Worm (Caenorhabditis elegans): ENCODE results near the gene mlt-3.

DNA sequence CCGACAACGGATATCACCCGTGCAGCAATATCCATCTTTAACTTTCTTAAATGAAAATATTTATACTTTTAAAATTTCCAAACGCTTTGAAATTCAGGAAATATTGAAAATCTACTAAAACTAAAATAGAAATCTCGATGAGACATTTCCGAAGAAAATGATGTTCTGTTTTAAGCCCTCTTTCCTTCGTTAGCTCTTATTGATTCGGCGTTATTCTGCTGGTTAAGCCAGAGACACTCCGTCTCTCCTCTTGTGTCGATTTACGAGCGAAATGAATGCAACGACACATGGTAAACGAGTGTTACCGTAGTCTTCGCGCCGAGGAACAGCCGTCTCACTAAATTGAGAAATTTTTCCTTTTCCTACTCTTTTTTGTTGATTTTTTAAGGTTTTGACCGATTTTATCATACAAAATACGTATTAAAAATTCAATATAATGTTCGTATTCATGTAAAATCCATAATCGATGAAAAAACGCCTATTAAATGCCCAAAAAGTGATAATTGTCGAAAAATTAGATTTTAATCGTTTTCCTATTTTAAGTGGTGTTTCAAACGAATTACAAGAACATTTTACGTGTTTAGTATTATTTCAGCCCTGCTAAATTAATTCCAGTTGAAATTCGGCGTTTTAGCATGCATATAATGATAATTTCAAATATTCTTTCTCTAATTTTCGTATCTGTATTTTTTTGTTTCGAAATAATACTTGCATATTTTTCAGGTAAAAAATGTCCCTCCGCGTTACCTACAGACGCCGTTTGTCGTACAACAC is 41.5 kb upstream of the mlt-3 start, which contains the start of the genes ppm-1.H and rpl-34:
- TF ChIP-seq nhr-25 (tag; optimal IDR thresholded peaks at IDR 0.05; ENCODE audit: borderline replicate concordance, insufficient read depth) (no peak), daf-8 (GFP tag; IDR thresholded peaks at IDR 0.05) (no peak), nhr-11 (tag; optimal IDR thresholded peaks at IDR 0.05) (no peak), Y105C5A.15 (GFP tag; IDR thresholded peaks at IDR 0.05) (no peak), ama-1 (optimal IDR thresholded peaks at IDR 0.05) (no peak)
